ENCODE assay signal across 6 fruit fly cellular contexts in genomic region chr2L:5948775-5949526, dm6.
A peak's percentile ranks its signal among the peaks of the same experiment; 100 is the strongest.
TF ChIP-seq lines count a peak whose summit lies in the region.

CG9044 (plus strand) TSS chr2L:5949450.

- TF ChIP-seq CTCF in S2 (optimal IDR thresholded peaks at IDR 0.05; lab: Kevin White, UChicago): peak; percentile 60 to 81
- TF ChIP-seq CTCF in whole organism, embryonic (GFP tag; optimal IDR thresholded peaks at IDR 0.05; lab: Kevin White, UChicago): peak; percentile 94

TF ChIP-seq in whole organism, adult, 20 proteins besides CTCF, POLR2A, EP300 and RAD21 (continues in another document):
- TF ChIP-seq kay (GFP tag; lab: Kevin White, UChicago; ENCODE audit: borderline replicate concordance) (no peak), cic (GFP tag; optimal IDR thresholded peaks at IDR 0.05; lab: Kevin White, UChicago) (peak; percentile 34), ovo (GFP tag; optimal IDR thresholded peaks at IDR 0.05; lab: Kevin White, UChicago) (peak; percentile 32), CG5204 (GFP tag; optimal IDR thresholded peaks at IDR 0.05; lab: Kevin White, UChicago) (peak; percentile 72), Mnt (GFP tag; optimal IDR thresholded peaks at IDR 0.05; lab: Kevin White, UChicago) (peak; percentile 51), CG1620 (GFP tag; optimal IDR thresholded peaks at IDR 0.05; lab: Kevin White, UChicago) (peak; percentile 78), CG12768 (GFP tag; optimal IDR thresholded peaks at IDR 0.05; lab: Kevin White, UChicago) (no peak), bab1 (GFP tag; optimal IDR thresholded peaks at IDR 0.05; lab: Kevin White, UChicago) (peak; percentile 72), cnc (optimal IDR thresholded peaks at IDR 0.05; lab: Kevin White, UChicago) (no peak), pad (GFP tag; optimal IDR thresholded peaks at IDR 0.05; lab: Kevin White, UChicago) (peak; percentile 71), CG14711 (tag; optimal IDR thresholded peaks at IDR 0.05; lab: Kevin White, UChicago) (peak; percentile 51), CG11617 (GFP tag; optimal IDR thresholded peaks at IDR 0.05; lab: Kevin White, UChicago) (peak; percentile 70), Crg-1 (GFP tag; optimal IDR thresholded peaks at IDR 0.05; lab: Kevin White, UChicago) (peak; percentile 34), CG33017 (tag; optimal IDR thresholded peaks at IDR 0.05; lab: Kevin White, UChicago) (no peak), toe (GFP tag; optimal IDR thresholded peaks at IDR 0.05; lab: Kevin White, UChicago) (no peak), CG7101 (tag; optimal IDR thresholded peaks at IDR 0.05; lab: Kevin White, UChicago) (peak; percentile 54), Hr96 (GFP tag; optimal IDR thresholded peaks at IDR 0.05; lab: Kevin White, UChicago) (no peak), tj (GFP tag; optimal IDR thresholded peaks at IDR 0.05; lab: Kevin White, UChicago) (peak; percentile 62)

TF ChIP-seq in whole organism, embryonic, 481 proteins besides CTCF, POLR2A, EP300 and RAD21 (continues in another document):
- TF ChIP-seq Bdp1 (GFP tag; optimal IDR thresholded peaks at IDR 0.05; lab: Kevin White, UChicago): peak; percentile 21
- peak; percentile 66 for TF ChIP-seq pnt (GFP tag; optimal IDR thresholded peaks at IDR 0.05; lab: Kevin White, UChicago)
- no peak for TF ChIP-seq chm (GFP tag; IDR thresholded peaks at IDR 0.05; lab: Robert Waterston, UW)
- TF ChIP-seq unc-4 (GFP tag; IDR thresholded peaks at IDR 0.05; lab: Robert Waterston, UW; ENCODE audit: partially characterized antibody): peak; percentile 85
- peak; percentile 38 for TF ChIP-seq CG9876 (GFP tag; optimal IDR thresholded peaks at IDR 0.05; lab: Kevin White, UChicago)
- no peak for TF ChIP-seq crc (GFP tag; optimal IDR thresholded peaks at IDR 0.05; lab: Kevin White, UChicago)
- peak; percentile 31 for TF ChIP-seq CG18764 (GFP tag; optimal IDR thresholded peaks at IDR 0.05; lab: Kevin White, UChicago)
- TF ChIP-seq CG31365 (tag; optimal IDR thresholded peaks at IDR 0.05; lab: Kevin White, UChicago): no peak
- peak; percentile 63 for TF ChIP-seq Sin3A (optimal IDR thresholded peaks at IDR 0.05; lab: Kevin White, UChicago)
- TF ChIP-seq al (GFP tag; IDR thresholded peaks at IDR 0.05; lab: Robert Waterston, UW): peak; percentile 50
- TF ChIP-seq CG10209 (GFP tag; optimal IDR thresholded peaks at IDR 0.05; lab: Kevin White, UChicago): peak; percentile 3
- peak; percentile 13 for TF ChIP-seq dm (GFP tag; optimal IDR thresholded peaks at IDR 0.05; lab: Kevin White, UChicago)
- peak; percentile 37 for TF ChIP-seq fd96Cb (tag; optimal IDR thresholded peaks at IDR 0.05; lab: Kevin White, UChicago)
- TF ChIP-seq Camta (GFP tag; optimal IDR thresholded peaks at IDR 0.05; lab: Kevin White, UChicago): peak; percentile 42
- peak; percentile 42; the same call in 1 of the 2 replicates for TF ChIP-seq klu (GFP tag; IDR thresholded peaks at IDR 0.05; lab: Robert Waterston, UW)
- TF ChIP-seq CG14014 (GFP tag; IDR thresholded peaks at IDR 0.05; lab: Robert Waterston, UW): peak; percentile 16; the same call in 1 of the 2 replicates
- peak; percentile 89 for TF ChIP-seq Bgb (GFP tag; IDR thresholded peaks at IDR 0.05; lab: Robert Waterston, UW; ENCODE audit: partially characterized antibody)

TF ChIP-seq in whole organism, prepupa, 60 proteins besides CTCF, POLR2A, EP300 and RAD21:
- TF ChIP-seq svp (GFP tag; lab: Kevin White, UChicago): no peak
- peak; percentile 86 for TF ChIP-seq Sox14 (GFP tag; optimal IDR thresholded peaks at IDR 0.05; lab: Kevin White, UChicago)
- TF ChIP-seq Gug (GFP tag; IDR thresholded peaks at IDR 0.05; lab: Robert Waterston, UW): peak; percentile 27; the same call in 1 of the 2 replicates
- TF ChIP-seq CG31627 (GFP tag; optimal IDR thresholded peaks at IDR 0.05; lab: Kevin White, UChicago): peak; percentile 68
- TF ChIP-seq Ets21C (GFP tag; optimal IDR thresholded peaks at IDR 0.05; lab: Kevin White, UChicago): peak; percentile 28
- TF ChIP-seq CG3032 (tag; optimal IDR thresholded peaks at IDR 0.05; lab: Kevin White, UChicago): no peak
- peak; percentile 62 for TF ChIP-seq esn (GFP tag; optimal IDR thresholded peaks at IDR 0.05; lab: Kevin White, UChicago)
- no peak for TF ChIP-seq pdm3 (GFP tag; optimal IDR thresholded peaks at IDR 0.05; lab: Kevin White, UChicago)
- TF ChIP-seq lz (GFP tag; optimal IDR thresholded peaks at IDR 0.05; lab: Kevin White, UChicago): peak; percentile 56
- peak; percentile 76 for TF ChIP-seq Hr39 (GFP tag; optimal IDR thresholded peaks at IDR 0.05; lab: Kevin White, UChicago)
- peak; percentile 51 for TF ChIP-seq cyc (GFP tag; optimal IDR thresholded peaks at IDR 0.05; lab: Kevin White, UChicago)
- TF ChIP-seq Sox15 (GFP tag; optimal IDR thresholded peaks at IDR 0.05; lab: Kevin White, UChicago): peak; percentile 44
- peak; percentile 38 for TF ChIP-seq CG11902 (GFP tag; optimal IDR thresholded peaks at IDR 0.05; lab: Kevin White, UChicago)

TF ChIP-seq in whole organism, pupa, 21 proteins besides CTCF, POLR2A, EP300 and RAD21:
- TF ChIP-seq D1 (tag; optimal IDR thresholded peaks at IDR 0.05; lab: Kevin White, UChicago): no peak
- peak; percentile 15; the same call in 1 of the 2 replicates for TF ChIP-seq rn (GFP tag; IDR thresholded peaks at IDR 0.05; lab: Robert Waterston, UW)
- TF ChIP-seq fd96Ca (GFP tag; IDR thresholded peaks at IDR 0.05; lab: Robert Waterston, UW): no peak; the same call in 2 of the 3 replicates
- 0 out of 2 replicates have a peak, but pooled peaks have one; percentile 40 for TF ChIP-seq CG32121 (GFP tag; IDR thresholded peaks at IDR 0.05; lab: Robert Waterston, UW)
- peak; percentile 16 for TF ChIP-seq CG15710 (tag; optimal IDR thresholded peaks at IDR 0.05; lab: Kevin White, UChicago)
- no peak for TF ChIP-seq CG8301 (tag; optimal IDR thresholded peaks at IDR 0.05; lab: Kevin White, UChicago)

TF ChIP-seq in whole organism, wandering third instar larva, 38 proteins besides CTCF, POLR2A, EP300 and RAD21:
- TF ChIP-seq Dif (GFP tag; optimal IDR thresholded peaks at IDR 0.05; lab: Kevin White, UChicago; ENCODE audit: partially characterized antibody) (no peak), dmrt93B (GFP tag; optimal IDR thresholded peaks at IDR 0.05; lab: Kevin White, UChicago) (no peak), fru (GFP tag; optimal IDR thresholded peaks at IDR 0.05; lab: Kevin White, UChicago) (no peak), h (GFP tag; optimal IDR thresholded peaks at IDR 0.05; lab: Kevin White, UChicago) (peak; percentile 77), CG9705 (GFP tag; optimal IDR thresholded peaks at IDR 0.05; lab: Kevin White, UChicago) (peak; percentile 35), Hnf4 (GFP tag; optimal IDR thresholded peaks at IDR 0.05; lab: Kevin White, UChicago) (no peak), CrebA (GFP tag; optimal IDR thresholded peaks at IDR 0.05; lab: Kevin White, UChicago; ENCODE audit: borderline replicate concordance) (no peak), foxo (GFP tag; optimal IDR thresholded peaks at IDR 0.05; lab: Kevin White, UChicago) (no peak), psq (GFP tag; optimal IDR thresholded peaks at IDR 0.05; lab: Kevin White, UChicago) (peak; percentile 54), sage (GFP tag; optimal IDR thresholded peaks at IDR 0.05; lab: Kevin White, UChicago) (no peak), ey (GFP tag; optimal IDR thresholded peaks at IDR 0.05; lab: Kevin White, UChicago) (peak; percentile 70), CG32264 (GFP tag; optimal IDR thresholded peaks at IDR 0.05; lab: Kevin White, UChicago) (no peak), br (GFP tag; optimal IDR thresholded peaks at IDR 0.05; lab: Kevin White, UChicago) (no peak), Hr78 (GFP tag; optimal IDR thresholded peaks at IDR 0.05; lab: Kevin White, UChicago) (no peak), usp (GFP tag; optimal IDR thresholded peaks at IDR 0.05; lab: Kevin White, UChicago) (no peak), Jra (GFP tag; optimal IDR thresholded peaks at IDR 0.05; lab: Kevin White, UChicago) (peak; percentile 49), sv (GFP tag; optimal IDR thresholded peaks at IDR 0.05; lab: Kevin White, UChicago) (no peak), Vsx2 (GFP tag; optimal IDR thresholded peaks at IDR 0.05; lab: Kevin White, UChicago; ENCODE audit: partially characterized antibody) (no peak), Mio (GFP tag; optimal IDR thresholded peaks at IDR 0.05; lab: Kevin White, UChicago) (no peak), Dfd (GFP tag; optimal IDR thresholded peaks at IDR 0.05; lab: Kevin White, UChicago) (no peak), HLH106 (tag; optimal IDR thresholded peaks at IDR 0.05; lab: Kevin White, UChicago) (peak; percentile 71), woc (GFP tag; optimal IDR thresholded peaks at IDR 0.05; lab: Kevin White, UChicago) (peak; percentile 92), Hr83 (GFP tag; optimal IDR thresholded peaks at IDR 0.05; lab: Kevin White, UChicago; ENCODE audit: poor library complexity, severe bottlenecking) (peak; percentile 38), lola (GFP tag; optimal IDR thresholded peaks at IDR 0.05; lab: Kevin White, UChicago) (no peak), pan (optimal IDR thresholded peaks at IDR 0.05; lab: Kevin White, UChicago) (no peak), brk (GFP tag; optimal IDR thresholded peaks at IDR 0.05; lab: Kevin White, UChicago) (no peak), N (GFP tag; optimal IDR thresholded peaks at IDR 0.05; lab: Kevin White, UChicago) (no peak), Rel (GFP tag; optimal IDR thresholded peaks at IDR 0.05; lab: Kevin White, UChicago) (no peak), Rel (tag; optimal IDR thresholded peaks at IDR 0.05; lab: Kevin White, UChicago) (no peak), GATAd (GFP tag; optimal IDR thresholded peaks at IDR 0.05; lab: Kevin White, UChicago) (peak; percentile 35), jim (GFP tag; optimal IDR thresholded peaks at IDR 0.05; lab: Kevin White, UChicago) (no peak), dsf (GFP tag; optimal IDR thresholded peaks at IDR 0.05; lab: Kevin White, UChicago; ENCODE audit: borderline replicate concordance) (peak; percentile 76), Myc (optimal IDR thresholded peaks at IDR 0.05; lab: Kevin White, UChicago) (no peak), dl (GFP tag; optimal IDR thresholded peaks at IDR 0.05; lab: Kevin White, UChicago; ENCODE audit: insufficient read depth in 1 of 2, partially characterized antibody in 2 of 2) (no peak), rgr (GFP tag; optimal IDR thresholded peaks at IDR 0.05; lab: Kevin White, UChicago) (no peak), OdsH (GFP tag; optimal IDR thresholded peaks at IDR 0.05; lab: Kevin White, UChicago) (peak; percentile 32), Sp1 (GFP tag; optimal IDR thresholded peaks at IDR 0.05; lab: Kevin White, UChicago) (no peak), Abd-B (GFP tag; optimal IDR thresholded peaks at IDR 0.05; lab: Kevin White, UChicago) (no peak), tai (GFP tag; optimal IDR thresholded peaks at IDR 0.05; lab: Kevin White, UChicago) (no peak)
